Fruit fly (Drosophila melanogaster): ENCODE measurements around the gene mub.

Gene mub

dm6 chr3L:21961892-21962518 is 117.4 kb downstream of the mub start, which contains the start of gene Chs2 (continued):
- TF ChIP-seq CG7556 (GFP tag; optimal IDR thresholded peaks at IDR 0.05), result peak; percentile 11
- peak; percentile 99 for TF ChIP-seq grn (GFP tag; optimal IDR thresholded peaks at IDR 0.05)
- TF ChIP-seq CG3163 (GFP tag; optimal IDR thresholded peaks at IDR 0.05), result no peak
- peak; percentile 52 for TF ChIP-seq gcm (GFP tag; optimal IDR thresholded peaks at IDR 0.05)
- TF ChIP-seq CG13424 (tag; optimal IDR thresholded peaks at IDR 0.05), result peak; percentile 7
- TF ChIP-seq CG13775 (GFP tag; optimal IDR thresholded peaks at IDR 0.05), result no peak
- peak; percentile 84 for TF ChIP-seq fd102C (GFP tag; optimal IDR thresholded peaks at IDR 0.05)
- TF ChIP-seq caup (GFP tag; optimal IDR thresholded peaks at IDR 0.05; ENCODE audit: severe bottlenecking), result peak; percentile 22
- TF ChIP-seq CG15479 (GFP tag; optimal IDR thresholded peaks at IDR 0.05), result peak; percentile 33
- peak; percentile 67 for TF ChIP-seq CG9727 (GFP tag; optimal IDR thresholded peaks at IDR 0.05)
- peak; percentile 11 for TF ChIP-seq CG11398 (GFP tag; optimal IDR thresholded peaks at IDR 0.05)
- no peak for TF ChIP-seq slou (GFP tag; optimal IDR thresholded peaks at IDR 0.05)
- TF ChIP-seq HLHmδ (GFP tag; optimal IDR thresholded peaks at IDR 0.05), result peak; percentile 66
- TF ChIP-seq Xbp1 (GFP tag; optimal IDR thresholded peaks at IDR 0.05), result no peak
- peak; percentile 80 for TF ChIP-seq CG33557 (GFP tag; optimal IDR thresholded peaks at IDR 0.05)
- TF ChIP-seq corto (GFP tag; optimal IDR thresholded peaks at IDR 0.05), result no peak
- TF ChIP-seq cg (GFP tag; optimal IDR thresholded peaks at IDR 0.05), result no peak
- no peak for TF ChIP-seq hb (GFP tag; IDR thresholded peaks at IDR 0.05; ENCODE audit: partially characterized antibody)
- TF ChIP-seq kni (GFP tag; optimal IDR thresholded peaks at IDR 0.05), result peak; percentile 69
- TF ChIP-seq unpg (GFP tag; optimal IDR thresholded peaks at IDR 0.05), result peak; percentile 37
- TF ChIP-seq CG7745 (tag; optimal IDR thresholded peaks at IDR 0.05), result peak; percentile 57
- TF ChIP-seq Spps (tag; optimal IDR thresholded peaks at IDR 0.05), result peak; percentile 20
- TF ChIP-seq lola (GFP tag; optimal IDR thresholded peaks at IDR 0.05), result peak in 1 of 3 experiments; percentile 63
- peak; percentile 25 for TF ChIP-seq CG3838 (GFP tag; optimal IDR thresholded peaks at IDR 0.05)
- peak; percentile 47 for TF ChIP-seq CG8359 (GFP tag; optimal IDR thresholded peaks at IDR 0.05; ENCODE audit: borderline replicate concordance)
- TF ChIP-seq zfh1 (GFP tag; IDR thresholded peaks at IDR 0.05), result no peak
- no peak for TF ChIP-seq Bdp1 (GFP tag; optimal IDR thresholded peaks at IDR 0.05)
- TF ChIP-seq CG10654 (GFP tag; optimal IDR thresholded peaks at IDR 0.05), result no peak
- peak; percentile 18 for TF ChIP-seq CG8089 (GFP tag; optimal IDR thresholded peaks at IDR 0.05)
- TF ChIP-seq CG15696 (tag; optimal IDR thresholded peaks at IDR 0.05), result peak; percentile 86
- TF ChIP-seq CoRest (tag; optimal IDR thresholded peaks at IDR 0.05), result peak; percentile 26

dm6 chr3L:21963293-21963692 is 118.7 kb downstream of the mub start:
- TF ChIP-seq CG1603 (tag; optimal IDR thresholded peaks at IDR 0.05), result no peak
- TF ChIP-seq CG12155 (GFP tag; optimal IDR thresholded peaks at IDR 0.05), result no peak
- TF ChIP-seq NFAT (GFP tag; IDR thresholded peaks at IDR 0.05), result no peak
- TF ChIP-seq CG3847 (GFP tag; IDR thresholded peaks at IDR 0.05), result 0 out of 2 replicates have a peak, but pooled peaks have one; percentile 24
- TF ChIP-seq Hr78 (GFP tag; optimal IDR thresholded peaks at IDR 0.05), result peak in 1 of 2 experiments; percentile 77
- TF ChIP-seq CG11398 (GFP tag; optimal IDR thresholded peaks at IDR 0.05), result no peak
- peak; percentile 75 for TF ChIP-seq Ets65A (GFP tag)
- TF ChIP-seq CG30431 (GFP tag; optimal IDR thresholded peaks at IDR 0.05), result no peak

Measured in whole organism, embryonic.